Worm (Caenorhabditis elegans) whole organism, mixed stage, embryonic: Measurements from ENCODE around the gene C50D2.1.

Experiments used
- M03D4.4 ChIP-seq: sonication (generic microtip); optimal IDR thresholded peaks from 2 replicates; lab custom pipeline; 2017; ENCODE audit warnings: mild to moderate bottlenecking, missing genetic modification characterization, missing compliant biosample characterization
- bed-3 ChIP-seq: fragments of 200-800 bp; sonication (Bioruptor generic); optimal IDR thresholded peaks from 3 replicates; lab custom pipeline; 2018; ENCODE audit warnings: mild to moderate bottlenecking, missing genetic modification characterization, moderate library complexity, missing compliant biosample characterization
- blmp-1 ChIP-seq: fragments of 150-350 bp; optimal IDR thresholded peaks from 2 replicates; lab custom pipeline; 2014; ENCODE audit warnings: missing biosample characterization, missing genetic modification characterization
- ceh-39 ChIP-seq: fragments of 150-350 bp; optimal IDR thresholded peaks from 2 replicates; lab custom pipeline; 2014; ENCODE audit warnings: missing biosample characterization, missing genetic modification characterization
- ceh-43 ChIP-seq: fragments of 200-800 bp; sonication (Bioruptor generic); optimal IDR thresholded peaks from 2 replicates; lab custom pipeline; 2018; ENCODE audit warnings: mild to moderate bottlenecking, missing genetic modification characterization, moderate library complexity, missing compliant biosample characterization
- ceh-83 ChIP-seq: fragments of 200-800 bp; sonication (Bioruptor generic); optimal IDR thresholded peaks from 2 replicates; lab custom pipeline; 2018; ENCODE audit warnings: mild to moderate bottlenecking, missing genetic modification characterization, missing compliant biosample characterization
- ces-1 ChIP-seq: fragments of 150-350 bp; optimal IDR thresholded peaks from 2 replicates; lab custom pipeline; 2014; ENCODE audit warnings: missing biosample characterization, missing genetic modification reagents, missing genetic modification characterization
- cnd-1 ChIP-seq: fragments of 200-800 bp; sonication (Bioruptor generic); optimal IDR thresholded peaks from 2 replicates; lab custom pipeline; 2018; ENCODE audit warnings: mild to moderate bottlenecking, missing genetic modification characterization, missing compliant biosample characterization
- drap-1 ChIP-seq: fragments of 200-800 bp; sonication (Bioruptor generic); optimal IDR thresholded peaks from 3 replicates; lab custom pipeline; 2018; ENCODE audit warnings: mild to moderate bottlenecking, missing genetic modification characterization, missing compliant biosample characterization
- elt-1 ChIP-seq: sonication (generic microtip); optimal IDR thresholded peaks from 2 replicates; lab custom pipeline; 2017; ENCODE audit warnings: missing genetic modification characterization, mild to moderate bottlenecking, missing compliant biosample characterization, antibody characterized with exemption, moderate library complexity, borderline replicate concordance; ENCODE audit not compliant: insufficient read depth
- elt-3 ChIP-seq: fragments of 150-350 bp; optimal IDR thresholded peaks from 2 replicates; lab custom pipeline; 2014; ENCODE audit warnings: missing biosample characterization, missing genetic modification characterization
- flh-1 ChIP-seq: fragments of 200-800 bp; sonication (Bioruptor generic); optimal IDR thresholded peaks from 2 replicates; lab custom pipeline; 2018; ENCODE audit warnings: mild to moderate bottlenecking, missing genetic modification characterization, moderate library complexity, missing compliant biosample characterization
- ham-2 ChIP-seq: fragments of 200-800 bp; sonication (Bioruptor generic); optimal IDR thresholded peaks from 2 replicates; lab custom pipeline; 2018; ENCODE audit warnings: mild to moderate bottlenecking, missing genetic modification characterization, missing compliant biosample characterization
- hlh-1 ChIP-seq: fragments of 150-350 bp; optimal IDR thresholded peaks from 2 replicates; lab custom pipeline; 2014; ENCODE audit warnings: missing biosample characterization, missing genetic modification reagents, missing genetic modification characterization
- lin-13 ChIP-seq: fragments of 150-350 bp; optimal IDR thresholded peaks from 2 replicates; lab custom pipeline; 2014; ENCODE audit warnings: missing biosample characterization, missing genetic modification characterization
- lin-32 ChIP-seq: fragments of 200-800 bp; sonication (Bioruptor generic); optimal IDR thresholded peaks from 2 replicates; lab custom pipeline; 2018; ENCODE audit warnings: mild to moderate bottlenecking, missing genetic modification characterization, missing compliant biosample characterization
- lsy-2 ChIP-seq: fragments of 150-350 bp; optimal IDR thresholded peaks from 2 replicates; lab custom pipeline; 2014; ENCODE audit warnings: missing biosample characterization, missing genetic modification characterization
- mab-5 ChIP-seq: fragments of 150-350 bp; optimal IDR thresholded peaks from 2 replicates; lab custom pipeline; 2014; ENCODE audit warnings: missing biosample characterization, missing genetic modification characterization
- mep-1 ChIP-seq: fragments of 150-350 bp; optimal IDR thresholded peaks from 2 replicates; lab custom pipeline; 2017; ENCODE audit warnings: missing biosample characterization, missing genetic modification reagents, missing genetic modification characterization, inconsistent platforms
- mls-2 ChIP-seq: sonication (generic microtip); optimal IDR thresholded peaks from 2 replicates; lab custom pipeline; 2016; ENCODE audit warnings: mild to moderate bottlenecking, missing genetic modification characterization, moderate library complexity, missing compliant biosample characterization
- nhr-12 ChIP-seq: fragments of 150-350 bp; optimal IDR thresholded peaks from 2 replicates; lab custom pipeline; 2014; ENCODE audit warnings: missing biosample characterization, missing genetic modification characterization
- nhr-2 ChIP-seq: fragments of 150-350 bp; optimal IDR thresholded peaks from 2 replicates; lab custom pipeline; 2014; ENCODE audit warnings: missing biosample characterization, missing genetic modification characterization
- nhr-237 ChIP-seq: fragments of 150-350 bp; optimal IDR thresholded peaks from 2 replicates; lab custom pipeline; 2014; ENCODE audit warnings: missing biosample characterization, missing genetic modification characterization
- nhr-28 ChIP-seq: fragments of 150-350 bp; optimal IDR thresholded peaks from 2 replicates; lab custom pipeline; 2014; ENCODE audit warnings: missing biosample characterization, missing genetic modification characterization
- nhr-76 ChIP-seq: sonication (generic microtip); optimal IDR thresholded peaks from 2 replicates; lab custom pipeline; 2017; ENCODE audit warnings: missing biosample characterization, missing genetic modification characterization
- pha-4 ChIP-seq: fragments of 150-350 bp; optimal IDR thresholded peaks from 2 replicates; lab custom pipeline; 2018; ENCODE audit warnings: missing biosample characterization, missing genetic modification reagents, missing genetic modification characterization
- sem-2 ChIP-seq: fragments of 200-800 bp; sonication (Bioruptor generic); optimal IDR thresholded peaks from 2 replicates; lab custom pipeline; 2018; ENCODE audit warnings: mild to moderate bottlenecking, missing genetic modification characterization, missing compliant biosample characterization
- snpc-4 ChIP-seq: fragments of 150-350 bp; optimal IDR thresholded peaks from 2 replicates; lab custom pipeline; 2014; ENCODE audit warnings: missing biosample characterization, missing genetic modification characterization
- sptf-1 ChIP-seq: sonication (generic microtip); optimal IDR thresholded peaks from 2 replicates; lab custom pipeline; 2017; ENCODE audit warnings: mild to moderate bottlenecking, missing genetic modification characterization, moderate library complexity, missing compliant biosample characterization
- tbx-8 ChIP-seq: fragments of 200-800 bp; sonication (Bioruptor generic); optimal IDR thresholded peaks from 2 replicates; lab custom pipeline; 2018; ENCODE audit warnings: mild to moderate bottlenecking, missing genetic modification characterization, moderate library complexity, missing compliant biosample characterization
- unc-120 ChIP-seq: sonication (generic microtip); optimal IDR thresholded peaks from 2 replicates; lab custom pipeline; 2017; ENCODE audit warnings: missing genetic modification characterization, missing compliant biosample characterization; ENCODE audit not compliant: poor library complexity, severe bottlenecking
- unc-39 ChIP-seq: fragments of 150-350 bp; optimal IDR thresholded peaks from 2 replicates; lab custom pipeline; 2014; ENCODE audit warnings: missing biosample characterization, missing genetic modification characterization
- unc-62 ChIP-seq: fragments of 150-350 bp; optimal IDR thresholded peaks from 2 replicates; lab custom pipeline; 2014; ENCODE audit warnings: missing biosample characterization, missing genetic modification reagents, missing genetic modification characterization
- zip-8 ChIP-seq: fragments of 150-350 bp; optimal IDR thresholded peaks from 2 replicates; lab custom pipeline; 2014; ENCODE audit warnings: missing biosample characterization, missing genetic modification characterization
- ztf-11 ChIP-seq: fragments of 150-350 bp; optimal IDR thresholded peaks from 2 replicates; lab custom pipeline; 2014; ENCODE audit warnings: missing biosample characterization, missing genetic modification characterization

The C50D2.1 gene

DNA sequence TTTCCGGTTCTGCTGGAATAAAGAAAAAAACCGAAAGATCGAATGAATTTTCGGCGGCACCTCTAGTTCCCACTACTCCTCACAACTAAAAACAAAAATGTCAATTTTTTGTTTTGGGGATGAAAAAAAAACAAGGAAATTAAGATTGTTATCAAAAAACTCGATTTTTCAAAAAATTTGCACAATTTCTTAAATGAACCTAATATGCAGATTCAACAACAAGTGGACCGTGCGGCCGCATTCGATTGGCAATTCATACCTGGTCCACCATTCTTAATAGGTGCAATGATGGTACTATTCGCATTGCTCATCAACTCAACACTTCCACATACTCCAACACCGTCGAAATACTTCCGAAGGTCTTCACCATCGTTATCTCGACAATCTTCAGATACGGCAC is 40.1 kb downstream of the C50D2.1 start:
- TF ChIP-seq unc-120 (tag; lab: Kevin White, UChicago) (no peak), ham-2 (GFP tag; lab: Kevin White, UChicago) (no peak), lin-32 (GFP tag; lab: Kevin White, UChicago) (no peak), lin-13 (tag; lab: Kevin White, UChicago) (no peak), nhr-2 (no peak), lsy-2 (tag; lab: Kevin White, UChicago) (no peak), cnd-1 (tag; lab: Kevin White, UChicago) (no peak), elt-1 (tag; lab: Kevin White, UChicago) (no peak), ceh-43 (GFP tag; lab: Kevin White, UChicago) (no peak), zip-8 (no peak), unc-39 (no peak), snpc-4 (tag; lab: Kevin White, UChicago) (no peak), mab-5 (tag; lab: Kevin White, UChicago) (no peak), ceh-39 (no peak), unc-62 (GFP tag; lab: Kevin White, UChicago) (no peak)

DNA sequence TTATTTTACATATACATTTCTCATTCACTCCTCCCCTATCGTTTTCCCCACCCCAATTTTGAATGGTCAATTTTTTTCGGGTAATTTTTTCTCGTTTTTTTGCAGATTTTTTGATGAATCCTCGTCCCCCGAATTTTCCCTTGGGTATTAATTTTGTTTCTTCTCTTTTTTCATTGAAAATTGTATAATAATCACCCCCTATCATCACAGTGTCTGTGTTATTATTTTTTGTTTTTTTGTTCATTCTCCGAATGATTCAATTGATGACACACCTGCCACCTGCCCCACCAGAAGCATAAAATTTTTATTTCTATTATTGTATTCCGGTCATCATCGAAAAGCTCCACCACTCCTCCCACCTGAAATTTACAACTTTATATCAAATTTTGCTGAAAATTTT is 40.9 kb downstream of the C50D2.1 start, which contains the start of gene T25D3.3:
T25D3.3 (plus strand) TSS at position 301 of the 400 bp plus-strand sequence.
- TF ChIP-seq ceh-39 (no peak), nhr-76 (tag; lab: Kevin White, UChicago) (no peak), elt-3 (tag; lab: Kevin White, UChicago) (no peak), bed-3 (GFP tag; lab: Kevin White, UChicago) (no peak), ceh-43 (GFP tag; lab: Kevin White, UChicago) (no peak), tbx-8 (no peak), unc-39 (no peak), hlh-1 (no peak), lsy-2 (tag; lab: Kevin White, UChicago) (no peak), ham-2 (GFP tag; lab: Kevin White, UChicago) (no peak), ces-1 (GFP tag; lab: Kevin White, UChicago) (no peak), M03D4.4 (tag; lab: Kevin White, UChicago) (no peak), blmp-1 (no peak), unc-120 (tag; lab: Kevin White, UChicago) (no peak), flh-1 (GFP tag; lab: Kevin White, UChicago) (no peak), cnd-1 (tag; lab: Kevin White, UChicago) (no peak), unc-62 (GFP tag; lab: Kevin White, UChicago) (no peak), nhr-237 (tag; lab: Kevin White, UChicago) (no peak), snpc-4 (tag; lab: Kevin White, UChicago) (no peak)

DNA sequence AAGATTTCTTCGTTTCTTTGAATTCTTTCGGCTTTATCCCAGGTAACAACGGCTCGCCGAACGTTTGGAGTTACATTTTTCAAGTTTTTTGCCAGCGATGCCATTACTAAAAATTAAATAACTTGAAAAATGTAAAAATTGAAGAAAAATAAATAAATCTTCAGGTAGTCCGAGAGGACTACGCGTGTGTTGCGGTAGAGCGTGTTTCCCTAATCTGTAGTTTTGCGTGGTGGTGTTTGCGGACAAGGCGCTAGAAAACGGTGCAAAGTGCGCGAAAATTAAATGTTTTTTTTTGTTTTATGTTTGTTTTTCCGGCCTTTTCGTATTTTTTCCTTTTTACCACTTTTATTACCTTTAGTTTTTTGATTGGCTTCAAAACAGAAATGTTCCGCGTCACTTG is 44.5 kb downstream of the C50D2.1 start, which contains the start of gene mrpl-28:
mrpl-28 (minus strand) TSS at position 106 of the 400 bp plus-strand sequence.
- TF ChIP-seq flh-1 (GFP tag; lab: Kevin White, UChicago) (no peak), snpc-4 (tag; lab: Kevin White, UChicago) (no peak), zip-8 (no peak), elt-1 (tag; lab: Kevin White, UChicago) (no peak), unc-120 (tag; lab: Kevin White, UChicago) (no peak), nhr-12 (tag; lab: Kevin White, UChicago) (no peak), hlh-1 (peak; percentile 29), mep-1 (peak; percentile 78), elt-3 (tag; lab: Kevin White, UChicago) (no peak), lin-32 (GFP tag; lab: Kevin White, UChicago) (no peak), bed-3 (GFP tag; lab: Kevin White, UChicago) (no peak), pha-4 (peak; percentile 86), ham-2 (GFP tag; lab: Kevin White, UChicago) (no peak), tbx-8 (no peak), lsy-2 (tag; lab: Kevin White, UChicago) (peak; percentile 75), nhr-28 (tag; lab: Kevin White, UChicago) (no peak), nhr-76 (tag; lab: Kevin White, UChicago) (no peak), mab-5 (tag; lab: Kevin White, UChicago) (no peak), sem-2 (no peak), nhr-2 (no peak), ztf-11 (tag; lab: Kevin White, UChicago) (no peak), unc-39 (no peak), nhr-237 (tag; lab: Kevin White, UChicago) (peak; percentile 84), ceh-43 (GFP tag; lab: Kevin White, UChicago) (no peak), lin-13 (tag; lab: Kevin White, UChicago) (peak; percentile 93), blmp-1 (no peak), cnd-1 (tag; lab: Kevin White, UChicago) (no peak), ceh-39 (peak; percentile 74), M03D4.4 (tag; lab: Kevin White, UChicago) (no peak), ces-1 (GFP tag; lab: Kevin White, UChicago) (peak; percentile 81), unc-62 (GFP tag; lab: Kevin White, UChicago) (no peak), drap-1 (GFP tag; lab: Kevin White, UChicago) (no peak), ceh-83 (no peak), sptf-1 (tag; lab: Kevin White, UChicago) (peak; percentile 15), mls-2 (no peak)
